Worm (Caenorhabditis elegans): Measurements from ENCODE around the gene T19C3.7.

T19C3.7 gene

ce11 chrIII:600316-600932, 35.5 kb downstream of the T19C3.7 start, which contains the start of gene lec-6 (continued):
- TF ChIP-seq mes-2 (tag; optimal IDR thresholded peaks at IDR 0.05; ENCODE audit: poor library complexity, severe bottlenecking) (peak; percentile 54), cey-2 (tag; optimal IDR thresholded peaks at IDR 0.05; ENCODE audit: borderline replicate concordance, insufficient read depth) (no peak), saeg-2 (GFP tag; IDR thresholded peaks at IDR 0.05) (0 out of 2 replicates have a peak, but pooled peaks have one; percentile 12), F10B5.3 (tag; optimal IDR thresholded peaks at IDR 0.05) (no peak), F37D6.2 (tag; optimal IDR thresholded peaks at IDR 0.05) (no peak), lim-7 (GFP tag; IDR thresholded peaks at IDR 0.05) (no peak), F44E2.7 (GFP tag; IDR thresholded peaks at IDR 0.05) (no peak), ZK546.5 (tag; optimal IDR thresholded peaks at IDR 0.05) (no peak), lin-29 (GFP tag; IDR thresholded peaks at IDR 0.05) (no peak), ZK337.2 (GFP tag; IDR thresholded peaks at IDR 0.05) (no peak), nhr-48 (tag; optimal IDR thresholded peaks at IDR 0.05) (peak; percentile 90), unc-62 (GFP tag; optimal IDR thresholded peaks at IDR 0.05 in 1 of 2) (peak; percentile 74 to 78), unc-62 (tag; optimal IDR thresholded peaks at IDR 0.05) (no peak), Y5F2A.4 (GFP tag; optimal IDR thresholded peaks at IDR 0.05) (no peak), daf-19 (GFP tag; conservative IDR thresholded peaks at IDR 0.05) (no peak), zfp-3 (GFP tag; conservative IDR thresholded peaks at IDR 0.05) (no peak), ceh-32 (tag; optimal IDR thresholded peaks at IDR 0.05; ENCODE audit: poor library complexity) (no peak), aly-2 (tag; optimal IDR thresholded peaks at IDR 0.05) (no peak), nhr-25 (tag; optimal IDR thresholded peaks at IDR 0.05; ENCODE audit: borderline replicate concordance, insufficient read depth) (no peak), egl-27 (tag; optimal IDR thresholded peaks at IDR 0.05) (no peak), jun-1 (tag; optimal IDR thresholded peaks at IDR 0.05) (peak; percentile 22), vab-7 (GFP tag; IDR thresholded peaks at IDR 0.05) (no peak), nhr-102 (tag; optimal IDR thresholded peaks at IDR 0.05) (peak; percentile 69), spr-3 (GFP tag; optimal IDR thresholded peaks at IDR 0.05) (no peak), egl-43 (GFP tag; IDR thresholded peaks at IDR 0.05) (no peak), aha-1 (tag) (no peak), nhr-77 (tag; optimal IDR thresholded peaks at IDR 0.05) (peak; percentile 81), rbr-2 (tag; optimal IDR thresholded peaks at IDR 0.05) (no peak), ceh-28 (tag; optimal IDR thresholded peaks at IDR 0.05) (no peak), nhr-111 (GFP tag; optimal IDR thresholded peaks at IDR 0.05) (no peak), ces-1 (GFP tag; optimal IDR thresholded peaks at IDR 0.05) (no peak), ceh-20 (GFP tag; IDR thresholded peaks at IDR 0.05) (no peak), hlh-30 (tag; optimal IDR thresholded peaks at IDR 0.05; ENCODE audit: insufficient read depth) (peak; percentile 60), mxl-2 (GFP tag; conservative IDR thresholded peaks at IDR 0.05) (no peak), attf-4 (tag; optimal IDR thresholded peaks at IDR 0.05) (no peak), fos-1 (tag; optimal IDR thresholded peaks at IDR 0.05) (peak; percentile 69), pqm-1 (tag; optimal IDR thresholded peaks at IDR 0.05) (peak; percentile 77), snpc-1.2 (GFP tag; IDR thresholded peaks at IDR 0.05) (no peak), lin-1 (GFP tag; IDR thresholded peaks at IDR 0.05) (peak; percentile 84), lir-3 (tag; optimal IDR thresholded peaks at IDR 0.05) (no peak), ztf-11 (tag; optimal IDR thresholded peaks at IDR 0.05) (no peak), sdz-12 (GFP tag; optimal IDR thresholded peaks at IDR 0.05) (no peak), unc-130 (GFP tag; optimal IDR thresholded peaks at IDR 0.05) (no peak), spr-1 (tag; optimal IDR thresholded peaks at IDR 0.05) (no peak), nhr-237 (tag; optimal IDR thresholded peaks at IDR 0.05) (no peak), nhr-76 (tag; optimal IDR thresholded peaks at IDR 0.05) (no peak), R02D3.7 (tag; optimal IDR thresholded peaks at IDR 0.05) (no peak), Y105C5A.15 (GFP tag; IDR thresholded peaks at IDR 0.05) (0 out of 2 replicates have a peak, but pooled peaks have one; percentile 6), set-16 (GFP tag; IDR thresholded peaks at IDR 0.05) (0 out of 2 replicates have a peak, but pooled peaks have one; percentile 0), daf-12 (tag; optimal IDR thresholded peaks at IDR 0.05) (no peak), nhr-10 (tag; optimal IDR thresholded peaks at IDR 0.05) (peak; percentile 12)

Data from whole organism, L4 larva.